Fruit fly (Drosophila melanogaster): Measurements from ENCODE around the gene Mst84B.

dm6 chr3R:7079718-7080117, 17.7 kb downstream of the Mst84B start:
- TF ChIP-seq kay (GFP tag; ENCODE audit: borderline replicate concordance), result no peak
- no peak for TF ChIP-seq CG5204 (GFP tag; optimal IDR thresholded peaks at IDR 0.05)
- no peak for TF ChIP-seq Clk (GFP tag; optimal IDR thresholded peaks at IDR 0.05)
- TF ChIP-seq CG14711 (tag; optimal IDR thresholded peaks at IDR 0.05), result no peak
- TF ChIP-seq pad (GFP tag; optimal IDR thresholded peaks at IDR 0.05), result no peak
- no peak for TF ChIP-seq Mnt (GFP tag; optimal IDR thresholded peaks at IDR 0.05)
- TF ChIP-seq toe (GFP tag; optimal IDR thresholded peaks at IDR 0.05), result no peak

Measured in whole organism, adult.